Worm (Caenorhabditis elegans): ENCODE results near the gene ufd-3.

The ufd-3 gene

DNA sequence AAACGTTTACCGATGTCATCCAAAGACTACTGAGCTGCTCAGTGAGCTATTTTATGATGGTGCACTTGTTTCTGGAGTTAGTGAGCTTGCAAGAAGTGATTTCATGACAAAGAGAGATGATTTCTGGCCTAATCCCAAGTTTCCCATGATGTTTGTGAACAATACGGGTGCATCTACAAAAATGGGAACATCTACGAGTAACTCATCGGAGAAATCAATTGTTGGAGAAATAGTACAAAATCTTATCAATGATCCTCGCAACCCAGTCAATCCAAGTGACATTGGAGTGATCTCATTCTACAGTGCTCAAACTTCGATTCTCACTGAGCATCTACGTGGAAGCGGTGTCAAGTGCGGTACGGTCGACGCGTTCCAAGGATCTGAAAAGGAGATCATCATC lies 12.1 kb upstream of the ufd-3 start:
- TF ChIP-seq zip-8 (tag; optimal IDR thresholded peaks at IDR 0.05) = no peak
- no peak for TF ChIP-seq sem-2 (GFP tag; optimal IDR thresholded peaks at IDR 0.05)
- TF ChIP-seq ztf-11 (tag; optimal IDR thresholded peaks at IDR 0.05) = no peak
- TF ChIP-seq ceh-39 (tag; optimal IDR thresholded peaks at IDR 0.05) = no peak
- no peak for TF ChIP-seq pha-4 (tag; optimal IDR thresholded peaks at IDR 0.05)
- no peak for TF ChIP-seq tbx-8 (GFP tag; optimal IDR thresholded peaks at IDR 0.05)
- TF ChIP-seq unc-120 (tag; optimal IDR thresholded peaks at IDR 0.05; ENCODE audit: poor library complexity, severe bottlenecking) = no peak
- TF ChIP-seq elt-3 (tag; optimal IDR thresholded peaks at IDR 0.05) = no peak
- no peak for TF ChIP-seq ceh-83 (GFP tag; optimal IDR thresholded peaks at IDR 0.05)
- no peak for TF ChIP-seq nhr-237 (tag; optimal IDR thresholded peaks at IDR 0.05)
- TF ChIP-seq ham-2 (GFP tag; optimal IDR thresholded peaks at IDR 0.05) = no peak
- no peak for TF ChIP-seq mab-5 (tag; optimal IDR thresholded peaks at IDR 0.05)
- no peak for TF ChIP-seq blmp-1 (tag; optimal IDR thresholded peaks at IDR 0.05)
- no peak for TF ChIP-seq unc-62 (GFP tag; optimal IDR thresholded peaks at IDR 0.05)

DNA sequence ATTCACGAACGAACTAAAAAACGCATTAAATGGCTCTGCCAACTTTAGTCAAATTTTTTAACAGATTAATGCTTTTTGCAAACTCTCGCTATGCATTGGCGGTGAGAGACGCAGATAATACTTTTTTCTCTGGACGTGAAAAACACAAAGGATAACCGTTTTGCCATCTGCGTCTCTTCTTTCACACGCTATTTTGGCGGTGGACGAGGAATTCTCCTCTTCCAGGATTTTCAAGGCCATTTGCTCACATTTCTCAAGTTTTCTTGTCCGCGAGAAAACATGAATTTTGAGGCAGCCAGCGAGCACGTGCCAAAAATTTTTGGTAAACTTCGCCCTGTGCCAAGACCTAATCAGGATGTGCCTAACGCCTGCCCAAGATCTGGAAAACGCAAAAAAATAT lies 9.5 kb upstream of the ufd-3 start:
- TF ChIP-seq sptf-1 (tag; optimal IDR thresholded peaks at IDR 0.05) (no peak), bed-3 (GFP tag; optimal IDR thresholded peaks at IDR 0.05) (no peak), elt-1 (tag; optimal IDR thresholded peaks at IDR 0.05; ENCODE audit: borderline replicate concordance, insufficient read depth) (no peak)

DNA sequence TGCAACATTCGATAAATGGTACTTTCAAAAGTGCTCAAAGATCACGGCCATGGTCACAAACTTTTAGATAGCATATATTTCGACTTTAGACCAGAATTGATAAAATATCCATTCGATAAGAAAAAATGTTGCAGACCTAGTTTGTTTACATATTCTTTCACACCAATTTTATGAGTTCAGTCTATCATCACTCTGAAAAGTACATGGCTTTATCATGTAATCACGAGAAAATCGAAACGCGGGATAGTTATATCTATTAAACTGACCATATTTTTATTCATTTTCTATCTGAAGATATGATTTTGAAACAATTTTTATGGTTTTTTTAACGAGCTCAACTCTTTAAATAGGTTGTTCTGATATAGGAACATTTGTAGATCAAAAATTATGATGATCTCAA lies 9.1 kb upstream of the ufd-3 start, which contains the start of gene pho-11:
Gene pho-11, plus strand, starts transcription at position 374 of the 400 bp plus-strand sequence.
- TF ChIP-seq ham-2 (GFP tag; optimal IDR thresholded peaks at IDR 0.05) (no peak), ceh-39 (tag; optimal IDR thresholded peaks at IDR 0.05) (no peak), tbx-8 (GFP tag; optimal IDR thresholded peaks at IDR 0.05) (no peak), nhr-28 (tag; optimal IDR thresholded peaks at IDR 0.05) (no peak), nhr-76 (tag; optimal IDR thresholded peaks at IDR 0.05) (no peak), unc-62 (GFP tag; optimal IDR thresholded peaks at IDR 0.05) (no peak), zip-8 (tag; optimal IDR thresholded peaks at IDR 0.05) (no peak), nhr-12 (tag; optimal IDR thresholded peaks at IDR 0.05) (no peak), sem-2 (GFP tag; optimal IDR thresholded peaks at IDR 0.05) (no peak), sptf-1 (tag; optimal IDR thresholded peaks at IDR 0.05) (no peak), pha-4 (tag; optimal IDR thresholded peaks at IDR 0.05) (no peak), M03D4.4 (tag; optimal IDR thresholded peaks at IDR 0.05) (no peak), elt-3 (tag; optimal IDR thresholded peaks at IDR 0.05) (no peak), lin-32 (GFP tag; optimal IDR thresholded peaks at IDR 0.05) (no peak), snpc-4 (tag; optimal IDR thresholded peaks at IDR 0.05) (no peak)

DNA sequence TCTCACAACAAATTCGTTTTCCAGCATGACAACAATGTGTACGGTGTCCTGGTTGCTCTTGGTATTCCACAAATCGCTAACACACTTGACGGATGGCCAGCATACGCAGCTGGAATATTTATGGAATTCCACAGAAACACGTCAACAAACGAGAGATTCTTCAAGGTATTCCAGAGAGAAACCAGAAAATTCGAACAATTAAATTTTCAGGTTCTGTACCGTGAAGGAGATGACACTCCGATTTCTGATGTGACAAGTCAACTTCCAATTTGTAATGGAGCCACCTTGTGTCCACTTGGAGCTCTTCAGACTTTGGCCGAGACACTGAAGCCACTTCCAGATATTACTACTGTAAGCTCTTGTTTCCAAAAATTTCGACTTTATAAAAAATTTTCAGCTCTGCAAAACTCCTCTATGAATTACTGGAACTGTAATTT lies 6.6 kb upstream of the ufd-3 start:
- TF ChIP-seq nhr-76 (tag; optimal IDR thresholded peaks at IDR 0.05) = no peak

DNA sequence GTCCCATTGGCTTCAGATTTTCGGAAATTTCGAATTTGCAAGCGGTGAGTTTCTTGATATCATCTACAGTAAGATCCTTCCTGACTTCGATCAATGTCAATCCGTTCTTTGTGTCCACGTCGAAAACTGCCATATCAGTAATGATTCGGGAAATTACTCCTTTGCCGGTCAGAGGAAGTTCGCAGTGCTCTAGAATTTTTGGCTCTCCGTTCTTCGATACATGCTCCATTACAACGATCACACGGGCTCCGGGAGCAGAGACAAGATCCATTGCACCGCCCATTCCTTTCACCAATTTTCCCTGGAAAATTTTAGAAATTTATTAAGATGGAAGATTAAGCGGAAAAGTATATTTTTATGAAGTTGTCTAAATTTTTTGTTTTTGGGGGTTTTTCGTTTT lies 6.0 kb upstream of the ufd-3 start:
- TF ChIP-seq ceh-39 (tag; optimal IDR thresholded peaks at IDR 0.05) = no peak
- no peak for TF ChIP-seq lin-13 (tag; optimal IDR thresholded peaks at IDR 0.05)
- no peak for TF ChIP-seq unc-62 (GFP tag; optimal IDR thresholded peaks at IDR 0.05)

DNA sequence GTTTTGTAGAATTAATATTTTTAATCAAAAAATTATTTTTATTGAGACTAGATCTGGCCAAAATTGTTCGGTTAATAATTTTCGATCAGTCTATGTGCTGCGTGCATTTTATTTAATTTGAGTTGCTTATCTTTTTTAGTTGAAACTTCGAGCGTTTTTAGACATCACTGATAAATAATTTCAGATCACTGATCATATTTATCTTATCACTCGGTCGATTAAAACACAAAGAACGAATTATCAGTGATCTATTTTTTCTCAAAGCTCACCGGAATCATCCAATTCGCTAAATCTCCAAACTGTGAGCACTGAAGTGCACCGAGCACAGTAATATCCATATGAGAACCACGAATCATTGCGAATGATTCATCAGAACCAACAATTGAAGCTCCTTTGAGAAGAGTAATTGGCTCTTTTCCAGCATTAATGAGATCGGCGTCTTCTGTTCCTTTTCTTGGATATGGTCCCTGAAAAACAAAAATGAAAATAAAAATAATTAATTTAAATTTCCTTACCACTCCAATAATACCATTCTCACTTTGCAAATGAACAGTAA lies 5.4 kb upstream of the ufd-3 start:
- TF ChIP-seq blmp-1 (tag; optimal IDR thresholded peaks at IDR 0.05) = no peak
- TF ChIP-seq pha-4 (tag; optimal IDR thresholded peaks at IDR 0.05) = no peak
- no peak for TF ChIP-seq sptf-1 (tag; optimal IDR thresholded peaks at IDR 0.05)
- no peak for TF ChIP-seq unc-120 (tag; optimal IDR thresholded peaks at IDR 0.05; ENCODE audit: poor library complexity, severe bottlenecking)
- no peak for TF ChIP-seq mep-1 (tag; optimal IDR thresholded peaks at IDR 0.05)
- TF ChIP-seq sem-2 (GFP tag; optimal IDR thresholded peaks at IDR 0.05) = no peak
- no peak for TF ChIP-seq drap-1 (GFP tag; optimal IDR thresholded peaks at IDR 0.05)

DNA sequence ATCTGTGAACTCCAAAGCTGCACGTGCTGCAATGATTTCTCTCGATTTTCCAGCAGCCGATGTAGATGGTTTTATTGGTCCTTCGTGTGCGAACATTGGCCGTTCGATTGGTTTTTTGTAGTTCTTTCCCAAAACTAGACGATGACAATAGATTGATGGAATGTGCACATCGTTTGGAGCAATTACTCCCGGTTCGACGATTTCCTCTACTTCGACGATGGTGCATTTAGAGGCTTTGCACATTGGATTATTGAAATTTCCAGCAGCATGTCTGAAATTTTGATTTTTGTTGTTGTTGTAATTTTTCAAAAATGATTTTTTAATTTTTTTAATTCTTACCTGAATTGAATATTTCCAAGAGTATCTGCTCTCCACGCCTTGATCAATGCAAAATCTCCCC lies 4.9 kb upstream of the ufd-3 start:
- no peak for TF ChIP-seq ceh-39 (tag; optimal IDR thresholded peaks at IDR 0.05)

DNA sequence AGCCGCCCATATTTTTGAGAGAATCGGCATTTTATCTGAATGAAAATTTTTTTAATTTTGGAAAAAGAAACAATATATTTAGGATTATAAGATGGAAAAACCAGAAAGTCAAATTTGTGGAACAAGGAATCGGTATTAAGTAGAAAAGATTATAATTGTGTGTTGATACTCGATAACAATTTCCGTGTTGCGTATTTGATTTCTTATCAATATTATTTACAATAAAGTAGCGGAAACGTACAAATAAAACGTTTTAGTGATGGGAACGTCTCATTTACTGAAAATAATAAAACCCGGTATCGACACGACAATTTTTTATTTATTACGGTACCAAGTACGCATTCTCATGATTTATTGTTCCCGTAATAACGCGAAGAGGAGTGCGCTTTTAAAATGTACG lies 3.7 kb upstream of the ufd-3 start, which contains the start of gene C05C10.3:
Gene C05C10.3, minus strand, starts transcription at position 35 of the 400 bp plus-strand sequence.
- TF ChIP-seq ceh-39 (tag; optimal IDR thresholded peaks at IDR 0.05) = no peak
- TF ChIP-seq unc-39 (tag; optimal IDR thresholded peaks at IDR 0.05) = no peak

All from whole organism, mixed stage, embryonic.